Fruit fly (Drosophila melanogaster) whole organism, embryonic: Measurements from ENCODE around the gene Ugt35E2.

Experiments
- Blimp-1 ChIP-seq: fragments of 200-800 bp; sonication (Bioruptor generic); optimal IDR thresholded peaks from 3 replicates; lab custom pipeline; 2018; ENCODE audit warnings: missing biosample characterization, missing genetic modification characterization, mild to moderate bottlenecking, moderate library complexity, missing genetic modification reagents
- CG10274 ChIP-seq: fragments of 200-800 bp; sonication (Bioruptor generic); optimal IDR thresholded peaks from 3 replicates; lab custom pipeline; 2017; ENCODE audit warnings: missing biosample characterization, mild to moderate bottlenecking, missing genetic modification characterization
- CG10431 ChIP-seq: fragments of 200-800 bp; sonication (Bioruptor generic); optimal IDR thresholded peaks from 3 replicates; lab custom pipeline; 2018; ENCODE audit warnings: missing biosample characterization, mild to moderate bottlenecking, missing genetic modification characterization
- CG12236 ChIP-seq: fragments of 200-800 bp; sonication (Bioruptor generic); optimal IDR thresholded peaks from 2 replicates; lab custom pipeline; 2016; ENCODE audit warnings: missing biosample characterization, missing genetic modification characterization
- CG1602 ChIP-seq: fragments of 200-800 bp; sonication (Bioruptor generic); optimal IDR thresholded peaks from 3 replicates; lab custom pipeline; 2016; ENCODE audit warnings: missing biosample characterization, missing genetic modification characterization
- CG16863 ChIP-seq: fragments of 200-800 bp; sonication (Bioruptor generic); optimal IDR thresholded peaks from 3 replicates; lab custom pipeline; 2016; ENCODE audit warnings: missing biosample characterization, missing genetic modification characterization
- CG17359 ChIP-seq: fragments of 200-800 bp; sonication (Bioruptor generic); optimal IDR thresholded peaks from 3 replicates; lab custom pipeline; 2018; ENCODE audit warnings: missing biosample characterization, mild to moderate bottlenecking, missing genetic modification characterization, moderate library complexity
- CG31365 ChIP-seq: fragments of 200-800 bp; sonication (Bioruptor generic); optimal IDR thresholded peaks from 2 replicates; lab custom pipeline; 2018; ENCODE audit warnings: missing biosample characterization, mild to moderate bottlenecking, missing genetic modification characterization
- CG31441 ChIP-seq: fragments of 200-800 bp; sonication (Bioruptor generic); IDR thresholded peaks from 2 replicates; pipeline ENCODE4 v1.3.6; 2022; ENCODE audit warnings: missing biosample characterization, missing genetic modification characterization
- CG3163 ChIP-seq: fragments of 200-800 bp; sonication (Bioruptor generic); optimal IDR thresholded peaks from 3 replicates; lab custom pipeline; 2016; ENCODE audit warnings: missing biosample characterization, missing genetic modification characterization
- CG33557 ChIP-seq: fragments of 200-800 bp; sonication (Bioruptor generic); optimal IDR thresholded peaks from 2 replicates; lab custom pipeline; 2019; ENCODE audit warnings: missing biosample characterization, mild to moderate bottlenecking, missing genetic modification characterization, moderate library complexity
- CG4707 ChIP-seq: fragments of 200-800 bp; sonication (Bioruptor generic); optimal IDR thresholded peaks from 2 replicates; lab custom pipeline; 2018; ENCODE audit warnings: missing biosample characterization, mild to moderate bottlenecking, missing genetic modification characterization, moderate library complexity
- CG4820 ChIP-seq: fragments of 200-800 bp; sonication (Bioruptor generic); optimal IDR thresholded peaks from 3 replicates; lab custom pipeline; 2016; ENCODE audit warnings: missing biosample characterization, missing genetic modification characterization
- CG8359 ChIP-seq: fragments of 200-800 bp; sonication (Bioruptor generic); optimal IDR thresholded peaks from 2 replicates; lab custom pipeline; 2017; ENCODE audit warnings: missing biosample characterization, mild to moderate bottlenecking, missing genetic modification characterization, borderline replicate concordance
- CG9437 ChIP-seq: fragments of 200-800 bp; sonication (Bioruptor generic); optimal IDR thresholded peaks from 2 replicates; lab custom pipeline; 2018; ENCODE audit warnings: missing biosample characterization, mild to moderate bottlenecking, missing genetic modification characterization
- CG9932 ChIP-seq: fragments of 200-800 bp; sonication (Bioruptor generic); IDR thresholded peaks from 2 replicates; pipeline ENCODE4 v1.3.6; 2022; ENCODE audit warnings: missing biosample characterization, missing genetic modification characterization
- Dad ChIP-seq: fragments of 200-800 bp; sonication (Bioruptor generic); optimal IDR thresholded peaks from 3 replicates; lab custom pipeline; 2016; ENCODE audit warnings: missing biosample characterization, missing genetic modification characterization
- Dip2 ChIP-seq: fragments of 200-800 bp; sonication (Bioruptor generic); IDR thresholded peaks from 2 replicates; pipeline ENCODE4 v1.3.6; 2022; ENCODE audit warnings: missing biosample characterization, missing genetic modification characterization
- Ets65A ChIP-seq: fragments of 200-800 bp; sonication (Bioruptor generic); peaks from one replicate; lab custom pipeline; 2016; ENCODE audit warnings: missing biosample characterization, missing genetic modification characterization
- Hr39 ChIP-seq: fragments of >200 bp; optimal IDR thresholded peaks from 2 replicates; lab custom pipeline; 2017
- Jarid2 ChIP-seq: fragments of 200-800 bp; sonication (Bioruptor generic); optimal IDR thresholded peaks from 3 replicates; lab custom pipeline; 2017; ENCODE audit warnings: mild to moderate bottlenecking, missing biosample characterization, missing genetic modification reagents, missing genetic modification characterization
- Oli ChIP-seq: fragments of 200-800 bp; sonication (Bioruptor generic); optimal IDR thresholded peaks from 2 replicates; lab custom pipeline; 2018; ENCODE audit warnings: missing biosample characterization, mild to moderate bottlenecking, missing genetic modification characterization, moderate library complexity
- Rfx ChIP-seq: fragments of 200-800 bp; sonication (Bioruptor generic); IDR thresholded peaks from 2 replicates; pipeline ENCODE4 v1.3.6; 2022; ENCODE audit warnings: missing biosample characterization, missing genetic modification characterization
- Stat92E ChIP-seq, 3 experiments: fragments of >200 bp in 2 of 3; fragments of 200-800 bp in 1 of 3; sonication (Bioruptor generic) in 1 of 3; optimal IDR thresholded peaks; 2 replicates each; lab custom pipeline; 2017 to 2019; ENCODE audit warnings: missing biosample characterization in 3 of 3, missing genetic modification characterization in 3 of 3, mild to moderate bottlenecking in 1 of 3, moderate library complexity in 1 of 3
- Trl ChIP-seq, 3 experiments: fragments of >200 bp in 2 of 3; fragments of 200-800 bp in 1 of 3; sonication (Bioruptor generic) in 1 of 3; optimal IDR thresholded peaks; 2 replicates in 1 of 3; 3 replicates in 2 of 3; lab custom pipeline; 2016 to 2017; ENCODE audit warnings: missing biosample characterization in 1 of 3, missing genetic modification characterization in 1 of 3
- ab ChIP-seq: fragments of 200-800 bp; sonication (Bioruptor generic); optimal IDR thresholded peaks from 2 replicates; lab custom pipeline; 2016; ENCODE audit warnings: missing biosample characterization, missing genetic modification characterization
- ase ChIP-seq: fragments of 200-800 bp; sonication (Bioruptor generic); IDR thresholded peaks from 3 replicates; pipeline ENCODE4 v1.3.6; 2022; ENCODE audit warnings: missing biosample characterization, missing genetic modification characterization
- chinmo ChIP-seq: fragments of 200-800 bp; sonication (Bioruptor generic); IDR thresholded peaks from 4 replicates; pipeline ENCODE4 v1.3.6; 2022; ENCODE audit warnings: missing biosample characterization, missing genetic modification characterization; ENCODE audit not compliant: partially characterized antibody
- exex ChIP-seq: fragments of 200-800 bp; sonication (Bioruptor generic); optimal IDR thresholded peaks from 4 replicates; lab custom pipeline; 2018; ENCODE audit warnings: missing biosample characterization, mild to moderate bottlenecking, missing genetic modification characterization, moderate library complexity
- gfzf ChIP-seq: fragments of 200-800 bp; sonication (Bioruptor generic); optimal IDR thresholded peaks from 2 replicates; lab custom pipeline; 2016; ENCODE audit warnings: missing biosample characterization, mild to moderate bottlenecking, missing genetic modification characterization, moderate library complexity
- grn ChIP-seq: fragments of 200-800 bp; sonication (Bioruptor generic); optimal IDR thresholded peaks from 3 replicates; lab custom pipeline; 2017; ENCODE audit warnings: missing biosample characterization, missing genetic modification characterization
- gsb ChIP-seq: fragments of 200-800 bp; sonication (Bioruptor generic); IDR thresholded peaks from 2 replicates; pipeline ENCODE4 v1.3.6; 2022; ENCODE audit warnings: missing biosample characterization, missing genetic modification characterization
- lab ChIP-seq: fragments of 200-800 bp; sonication (Bioruptor generic); optimal IDR thresholded peaks from 3 replicates; lab custom pipeline; 2017; ENCODE audit warnings: missing biosample characterization, missing genetic modification characterization, mild to moderate bottlenecking, moderate library complexity, missing genetic modification reagents
- mirr ChIP-seq: fragments of 200-800 bp; sonication (Bioruptor generic); optimal IDR thresholded peaks from 3 replicates; lab custom pipeline; 2018; ENCODE audit warnings: missing biosample characterization, mild to moderate bottlenecking, missing genetic modification characterization
- pho ChIP-seq: fragments of 200-800 bp; sonication (Bioruptor generic); optimal IDR thresholded peaks from 2 replicates; lab custom pipeline; 2016; ENCODE audit warnings: missing biosample characterization, missing genetic modification characterization
- psq ChIP-seq: fragments of 200-800 bp; sonication (Bioruptor generic); optimal IDR thresholded peaks from 2 replicates; lab custom pipeline; 2017; ENCODE audit warnings: missing biosample characterization, missing genetic modification characterization
- sd ChIP-seq: fragments of 200-800 bp; sonication (Bioruptor generic); optimal IDR thresholded peaks from 3 replicates; lab custom pipeline; 2018; ENCODE audit warnings: missing biosample characterization, mild to moderate bottlenecking, missing genetic modification characterization, moderate library complexity
- sens-2 ChIP-seq: fragments of 200-800 bp; sonication (Bioruptor generic); IDR thresholded peaks from 2 replicates; pipeline ENCODE4 v1.3.6; 2022; ENCODE audit warnings: missing biosample characterization, missing genetic modification characterization
- slbo ChIP-seq: fragments of 200-800 bp; sonication (Bioruptor generic); IDR thresholded peaks from 2 replicates; pipeline ENCODE4 v1.3.6; 2022; ENCODE audit warnings: missing biosample characterization, missing genetic modification characterization
- sna ChIP-seq: fragments of 200-800 bp; sonication (Bioruptor generic); IDR thresholded peaks from 2 replicates; pipeline ENCODE4 v1.3.6; 2022; ENCODE audit warnings: missing biosample characterization, missing genetic modification characterization; ENCODE audit not compliant: partially characterized antibody
- sr ChIP-seq: fragments of 200-800 bp; sonication (Bioruptor generic); IDR thresholded peaks from 3 replicates; pipeline ENCODE4 v1.3.6; 2022; ENCODE audit warnings: missing biosample characterization, missing genetic modification characterization
- trh ChIP-seq: fragments of 200-800 bp; sonication (Bioruptor generic); optimal IDR thresholded peaks from 2 replicates; lab custom pipeline; 2016; ENCODE audit warnings: missing biosample characterization, missing genetic modification characterization
- wek ChIP-seq: fragments of 200-800 bp; sonication (Bioruptor generic); optimal IDR thresholded peaks from 3 replicates; lab custom pipeline; 2018; ENCODE audit warnings: missing biosample characterization, mild to moderate bottlenecking, missing genetic modification characterization, moderate library complexity
- zfh2 ChIP-seq: fragments of 200-800 bp; sonication (Bioruptor generic); optimal IDR thresholded peaks from 2 replicates; lab custom pipeline; 2016; ENCODE audit warnings: missing biosample characterization, missing genetic modification characterization

Gene Ugt35E2

dm6 chr3R:11177579-11177978, 9.8 kb upstream of the Ugt35E2 start (continued):
- TF ChIP-seq Stat92E (GFP tag; optimal IDR thresholded peaks at IDR 0.05; lab: Kevin White, UChicago): no peak
- TF ChIP-seq CG12236 (GFP tag; lab: Kevin White, UChicago): no peak
- TF ChIP-seq CG9437 (GFP tag; lab: Kevin White, UChicago): no peak
- peak; percentile 68 for TF ChIP-seq sd (tag; lab: Kevin White, UChicago)
- peak; percentile 62 for TF ChIP-seq grn (GFP tag; lab: Kevin White, UChicago)
- no peak for TF ChIP-seq psq (GFP tag; lab: Kevin White, UChicago)
- no peak for TF ChIP-seq sr (GFP tag; lab: Robert Waterston, UW)
- TF ChIP-seq Jarid2 (GFP tag; lab: Kevin White, UChicago): no peak
- TF ChIP-seq chinmo: no peak
- TF ChIP-seq exex (tag; lab: Kevin White, UChicago): peak; percentile 91
- peak; percentile 84 for TF ChIP-seq mirr
- no peak for TF ChIP-seq gsb
- TF ChIP-seq ase (GFP tag; lab: Robert Waterston, UW): no peak
- TF ChIP-seq sna (GFP tag; lab: Robert Waterston, UW): no peak
- no peak for TF ChIP-seq Dip2 (GFP tag; lab: Robert Waterston, UW)
- no peak for TF ChIP-seq CG31365 (tag; lab: Kevin White, UChicago)
- TF ChIP-seq CG10274: no peak
- TF ChIP-seq trh (GFP tag; lab: Kevin White, UChicago): no peak
- TF ChIP-seq slbo: no peak
- no peak for TF ChIP-seq zfh2 (GFP tag; lab: Kevin White, UChicago)
- TF ChIP-seq CG33557 (GFP tag; lab: Kevin White, UChicago): no peak
- TF ChIP-seq CG4707 (GFP tag; lab: Kevin White, UChicago): no peak
- TF ChIP-seq CG17359 (tag; lab: Kevin White, UChicago): no peak

DNA sequence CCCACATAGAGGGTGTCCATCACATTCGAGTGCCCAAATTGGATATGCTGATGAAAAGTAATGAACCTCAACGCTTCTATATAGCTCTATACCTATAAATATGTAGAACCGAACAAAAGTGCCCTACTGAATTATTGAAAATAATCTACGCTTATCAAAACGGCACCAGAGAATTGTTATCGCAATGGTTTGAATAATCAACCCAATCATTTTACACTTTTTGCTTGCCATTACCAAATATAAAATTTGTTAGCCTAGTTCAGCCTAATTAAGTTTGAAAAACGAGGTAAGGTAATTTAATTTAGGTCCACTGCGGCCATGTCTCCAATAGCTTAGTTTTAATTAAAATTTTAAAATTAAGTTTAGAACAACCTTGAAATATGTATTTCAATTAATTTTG, 8.0 kb upstream of the Ugt35E2 start:
- TF ChIP-seq exex (tag; lab: Kevin White, UChicago) (peak; percentile 62), sens-2 (GFP tag; lab: Robert Waterston, UW) (no peak), mirr (peak; percentile 57), CG8359 (GFP tag; lab: Kevin White, UChicago) (no peak), CG10431 (no peak)

DNA sequence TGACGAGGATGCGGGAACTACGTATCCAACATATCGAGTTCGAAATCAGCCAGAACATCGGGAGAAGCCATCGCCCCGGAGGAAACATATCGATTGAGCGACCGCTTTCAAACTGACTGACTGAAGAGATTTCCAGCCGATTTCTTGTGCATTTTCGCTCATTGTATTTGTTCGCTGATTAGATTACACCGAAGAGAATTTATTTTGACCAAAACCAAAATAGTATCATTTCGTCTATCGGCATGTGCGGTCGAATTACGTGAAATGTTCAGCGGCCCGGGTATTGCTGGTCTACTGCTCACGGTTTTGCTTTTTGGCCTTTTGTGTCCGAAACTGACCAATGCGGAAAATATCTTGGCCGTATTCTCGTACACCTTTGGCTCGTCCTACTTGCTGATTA, 7.5 kb upstream of the Ugt35E2 start, which contains the start of the genes Ugt304A1 and Ugt303A1:
Ugt304A1 (minus strand) TSS at position 101 of the 400 bp plus-strand sequence.
Ugt303A1 (plus strand) TSS at position 222 of the 400 bp plus-strand sequence.
- TF ChIP-seq CG3163 (GFP tag; lab: Kevin White, UChicago) (peak; percentile 26), ab (no peak), CG9932 (GFP tag; lab: Robert Waterston, UW) (no peak), Oli (tag; lab: Kevin White, UChicago) (no peak), Rfx (peak; percentile 20; the same call in 1 of the 2 replicates), Dad (GFP tag; lab: Kevin White, UChicago) (no peak), Jarid2 (GFP tag; lab: Kevin White, UChicago) (peak; percentile 36), wek (GFP tag; lab: Kevin White, UChicago) (no peak), Blimp-1 (no peak), CG4820 (GFP tag; lab: Kevin White, UChicago) (no peak), CG31441 (no peak), CG1602 (GFP tag; lab: Kevin White, UChicago) (no peak), CG16863 (GFP tag; lab: Kevin White, UChicago) (no peak), exex (tag; lab: Kevin White, UChicago) (peak; percentile 18), Trl (optimal IDR thresholded peaks at IDR 0.05; lab: Kevin White, UChicago) (peak in 1 of 2 experiments; percentile 5), Trl (GFP tag; optimal IDR thresholded peaks at IDR 0.05; lab: Kevin White, UChicago) (no peak), gfzf (GFP tag; lab: Kevin White, UChicago) (no peak), Hr39 (lab: Kevin White, UChicago) (no peak), Ets65A (GFP tag; lab: Kevin White, UChicago) (no peak), pho (GFP tag; lab: Kevin White, UChicago) (no peak), lab (GFP tag; lab: Kevin White, UChicago) (peak; percentile 5)
- TF ChIP-seq, all 482 proteins: peak for 6
